Worm (Caenorhabditis elegans) whole organism, midembryonic: ENCODE data around the gene C27A2.7.

Experiments
- T22C8.4 ChIP-seq: fragments of 200-800 bp; sonication (Bioruptor generic); IDR thresholded peaks from 2 replicates; pipeline ENCODE4 v1.3.6; 2022; ENCODE audit warnings: missing genetic modification characterization, missing compliant biosample characterization
- cog-1 ChIP-seq: sonication (generic microtip); optimal IDR thresholded peaks from 2 replicates; lab custom pipeline; 2016; ENCODE audit warnings: missing genetic modification characterization, missing compliant biosample characterization
- flt-1 ChIP-seq: fragments of 200-800 bp; sonication (Bioruptor generic); IDR thresholded peaks from 2 replicates; pipeline ENCODE4 v1.3.6; 2022; ENCODE audit warnings: missing genetic modification characterization, missing compliant biosample characterization
- klf-2 ChIP-seq: fragments of 200-800 bp; sonication (Bioruptor generic); conservative IDR thresholded peaks from 2 replicates; pipeline ENCODE4 v1.3.6; 2022; ENCODE audit warnings: missing genetic modification reagents, missing genetic modification characterization, missing compliant biosample characterization
- med-1 ChIP-seq: sonication (generic microtip); optimal IDR thresholded peaks from 2 replicates; lab custom pipeline; 2017; ENCODE audit warnings: missing genetic modification characterization, mild to moderate bottlenecking, missing compliant biosample characterization, antibody characterized with exemption, missing genetic modification reagents; ENCODE audit not compliant: insufficient read depth
- ref-1 ChIP-seq: fragments of 200-800 bp; sonication (Bioruptor generic); conservative IDR thresholded peaks from 2 replicates; pipeline ENCODE4 v1.3.6; 2022; ENCODE audit warnings: missing genetic modification reagents, missing genetic modification characterization, missing compliant biosample characterization
- tab-1 ChIP-seq: fragments of 200-800 bp; sonication (Bioruptor generic); IDR thresholded peaks from 2 replicates; pipeline ENCODE4 v1.3.6; 2022; ENCODE audit warnings: missing genetic modification characterization, missing compliant biosample characterization
- ztf-23 ChIP-seq: fragments of 200-800 bp; sonication (Bioruptor generic); IDR thresholded peaks from 2 replicates; pipeline ENCODE4 v1.3.6; 2022; ENCODE audit warnings: missing genetic modification reagents, missing genetic modification characterization, missing compliant biosample characterization
- ztf-29 ChIP-seq: fragments of 200-800 bp; sonication (Bioruptor generic); IDR thresholded peaks from 2 replicates; pipeline ENCODE4 v1.3.6; 2022; ENCODE audit warnings: missing genetic modification reagents, missing genetic modification characterization, missing compliant biosample characterization

C27A2.7 gene

DNA sequence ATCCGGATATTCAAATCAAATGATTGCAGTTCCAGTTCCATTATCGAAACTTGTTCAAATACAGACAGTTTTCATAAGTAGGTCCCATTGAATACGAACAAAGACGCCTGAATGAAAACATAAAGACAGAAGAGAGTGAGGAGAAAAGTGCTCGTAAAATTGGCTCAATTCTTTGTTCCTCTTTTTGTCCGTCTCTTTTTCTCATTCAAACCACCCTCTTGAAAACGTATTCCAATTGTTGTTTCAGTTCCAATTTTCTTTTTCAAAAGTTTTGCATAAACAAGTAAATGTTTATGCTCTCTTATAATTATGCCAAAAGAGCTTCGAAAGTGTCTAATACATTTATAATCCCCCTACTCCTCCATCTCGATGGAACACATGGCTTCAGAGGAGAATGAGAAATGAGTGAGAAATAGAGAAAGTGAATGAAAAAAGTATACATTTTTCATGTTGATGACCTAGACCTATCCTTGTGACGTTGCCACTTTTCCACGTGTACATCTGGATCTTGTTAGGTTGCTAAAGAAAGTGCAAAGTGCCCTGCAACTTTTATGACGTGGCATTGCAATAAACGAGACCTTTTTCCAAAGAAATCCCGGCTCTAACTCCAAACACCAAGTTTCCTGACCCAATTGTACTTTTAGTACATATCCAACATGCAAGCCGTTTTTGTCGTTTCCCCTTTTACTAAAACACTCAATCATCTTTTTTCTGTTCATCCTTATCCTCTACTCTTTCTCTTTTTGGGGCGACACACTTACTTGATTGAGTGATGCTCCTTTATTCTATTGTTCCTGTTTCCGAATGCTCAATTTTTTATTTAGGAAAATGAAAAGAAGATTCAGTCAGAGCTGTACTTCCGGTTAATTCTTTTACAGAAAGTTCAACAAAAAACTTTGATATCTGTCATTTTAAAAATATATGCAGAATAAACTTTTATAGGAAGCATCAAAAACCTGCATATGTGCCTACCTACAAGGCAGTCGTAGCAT lies 24.7 kb downstream of the C27A2.7 start:
- no peak for TF ChIP-seq ztf-23 (GFP tag; lab: Robert Waterston, UW)
- no peak for TF ChIP-seq med-1 (GFP tag; lab: Kevin White, UChicago)
- TF ChIP-seq cog-1 (tag; lab: Kevin White, UChicago), result no peak
- TF ChIP-seq tab-1, result no peak
- no peak for TF ChIP-seq flt-1 (GFP tag; lab: Robert Waterston, UW)

ce11 chrII:5042381-5042930 lies 28.7 kb downstream of the C27A2.7 start:
- no peak for TF ChIP-seq med-1 (GFP tag; lab: Kevin White, UChicago)
- TF ChIP-seq ref-1, result no peak
- TF ChIP-seq ztf-29 (GFP tag; lab: Robert Waterston, UW), result no peak
- TF ChIP-seq T22C8.4, result no peak
- TF ChIP-seq cog-1 (tag; lab: Kevin White, UChicago), result no peak
- no peak for TF ChIP-seq tab-1
- TF ChIP-seq ztf-23 (GFP tag; lab: Robert Waterston, UW), result no peak
- TF ChIP-seq klf-2 (GFP tag; lab: Robert Waterston, UW), result no peak
- TF ChIP-seq flt-1 (GFP tag; lab: Robert Waterston, UW), result no peak

DNA sequence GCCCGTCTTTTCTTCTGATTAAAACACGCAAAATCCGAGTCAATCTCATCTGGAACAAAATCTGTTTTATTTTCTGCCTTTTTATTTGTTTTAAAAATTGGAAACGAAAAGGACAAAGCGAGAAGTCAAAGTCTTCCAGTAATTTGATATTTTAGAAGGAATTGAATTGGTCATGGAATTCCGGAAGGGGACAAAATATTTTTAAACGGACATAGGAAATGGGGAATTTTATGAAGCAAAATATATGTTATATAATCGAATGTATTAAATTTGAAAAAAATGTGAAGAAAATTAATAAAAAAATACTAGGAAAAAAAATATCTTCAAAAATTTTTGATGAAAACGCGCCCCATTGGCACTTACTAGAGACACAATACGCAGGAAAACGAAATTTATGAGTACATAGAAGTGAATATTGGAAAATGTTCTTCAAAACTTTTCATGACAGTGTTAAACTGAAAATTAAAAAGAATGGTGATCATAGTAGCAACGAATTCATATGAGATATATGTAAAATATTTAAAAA lies 30.5 kb downstream of the C27A2.7 start, which contains the start of gene F33G12.7:
TSS of gene F33G12.7 (minus strand) at position 51 of the 526 bp plus-strand sequence.
- TF ChIP-seq med-1 (GFP tag; lab: Kevin White, UChicago), result no peak
- no peak for TF ChIP-seq klf-2 (GFP tag; lab: Robert Waterston, UW)
- no peak for TF ChIP-seq cog-1 (tag; lab: Kevin White, UChicago)
- TF ChIP-seq ztf-29 (GFP tag; lab: Robert Waterston, UW), result no peak
- no peak for TF ChIP-seq ztf-23 (GFP tag; lab: Robert Waterston, UW)
- no peak for TF ChIP-seq flt-1 (GFP tag; lab: Robert Waterston, UW)
- TF ChIP-seq T22C8.4, result no peak
- TF ChIP-seq ref-1, result no peak
- no peak for TF ChIP-seq tab-1

- TF ChIP-seq klf-2 (GFP tag; lab: Robert Waterston, UW) (no peak), T22C8.4 (no peak), tab-1 (no peak), cog-1 (tag; lab: Kevin White, UChicago) (no peak), ztf-23 (GFP tag; lab: Robert Waterston, UW) (no peak)
These were observed 31.3 kb downstream of the C27A2.7 start, which contains the start of gene golg-2 for ce11 chrII:5039912-5040311. golg-2 (minus strand) TSS chrII:5040091.

ce11 chrII:5036128-5036527 lies 35.0 kb downstream of the C27A2.7 start, which contains the start of gene lrr-1:
lrr-1 (minus strand) TSS chrII:5036439.
- TF ChIP-seq med-1 (GFP tag; lab: Kevin White, UChicago), result no peak
- no peak for TF ChIP-seq ztf-23 (GFP tag; lab: Robert Waterston, UW)
- TF ChIP-seq cog-1 (tag; lab: Kevin White, UChicago), result no peak
- TF ChIP-seq tab-1, result no peak
- TF ChIP-seq ztf-29 (GFP tag; lab: Robert Waterston, UW), result no peak
- TF ChIP-seq T22C8.4, result no peak
- no peak for TF ChIP-seq flt-1 (GFP tag; lab: Robert Waterston, UW)
- TF ChIP-seq klf-2 (GFP tag; lab: Robert Waterston, UW), result no peak
- no peak for TF ChIP-seq ref-1

- TF ChIP-seq klf-2 (GFP tag; lab: Robert Waterston, UW) (no peak), ref-1 (no peak), flt-1 (GFP tag; lab: Robert Waterston, UW) (no peak), med-1 (GFP tag; lab: Kevin White, UChicago) (no peak), tab-1 (no peak), ztf-29 (GFP tag; lab: Robert Waterston, UW) (no peak), ztf-23 (GFP tag; lab: Robert Waterston, UW) (no peak), T22C8.4 (no peak), cog-1 (tag; lab: Kevin White, UChicago) (no peak)
These were observed 37.2 kb downstream of the C27A2.7 start, which contains the start of gene F33G12.3 for ce11 chrII:5033935-5034334. F33G12.3 (minus strand) TSS chrII:5034035.

DNA sequence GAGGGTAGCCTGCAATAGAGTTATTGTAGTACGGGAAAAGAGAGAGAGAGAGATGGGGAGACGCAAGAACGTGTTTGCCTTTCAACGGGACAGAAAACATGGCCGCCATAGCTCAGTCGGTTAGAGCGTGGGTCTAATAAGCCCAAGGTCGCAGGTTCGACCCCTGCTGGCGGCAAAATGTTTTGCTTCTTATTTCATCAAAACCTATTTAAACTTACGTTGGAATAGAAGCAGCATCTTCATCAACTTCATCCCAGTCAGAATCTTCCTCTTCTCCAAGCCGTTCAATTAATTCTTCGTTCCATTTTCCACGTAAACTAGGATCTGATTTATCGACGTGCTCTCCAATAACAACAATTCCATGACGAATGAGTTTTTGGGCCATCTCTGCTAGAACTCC lies 38.5 kb downstream of the C27A2.7 start:
- TF ChIP-seq ref-1 (peak; percentile 93), ztf-23 (GFP tag; lab: Robert Waterston, UW) (peak; percentile 93), klf-2 (GFP tag; lab: Robert Waterston, UW) (peak; percentile 89), cog-1 (tag; lab: Kevin White, UChicago) (peak; percentile 95), T22C8.4 (peak; percentile 95), med-1 (GFP tag; lab: Kevin White, UChicago) (peak; percentile 74), tab-1 (peak; percentile 97), flt-1 (GFP tag; lab: Robert Waterston, UW) (peak; percentile 97), ztf-29 (GFP tag; lab: Robert Waterston, UW) (peak; percentile 99)

ce11 chrII:5031612-5032011 lies 39.6 kb downstream of the C27A2.7 start, which contains the start of gene wdr-83:
wdr-83 (minus strand) TSS chrII:5031712.
- TF ChIP-seq klf-2 (GFP tag; lab: Robert Waterston, UW), result no peak

ce11 chrII:5027952-5028351 lies 43.2 kb downstream of the C27A2.7 start:
- TF ChIP-seq ztf-29 (GFP tag; lab: Robert Waterston, UW) (no peak), ztf-23 (GFP tag; lab: Robert Waterston, UW) (no peak), klf-2 (GFP tag; lab: Robert Waterston, UW) (no peak), T22C8.4 (no peak), med-1 (GFP tag; lab: Kevin White, UChicago) (no peak), tab-1 (no peak), cog-1 (tag; lab: Kevin White, UChicago) (no peak), flt-1 (GFP tag; lab: Robert Waterston, UW) (no peak), ref-1 (no peak)
